Fruit fly (Drosophila melanogaster): ENCODE measurements around the gene CG5199.

Gene CG5199

dm6 chr3L:20452813-20453682 lies at the start of gene CG5199 (continued):
- peak; percentile 77 for TF ChIP-seq bcd (GFP tag; optimal IDR thresholded peaks at IDR 0.05)
- TF ChIP-seq Abd-B (GFP tag; optimal IDR thresholded peaks at IDR 0.05): peak; percentile 91
- TF ChIP-seq CHES-1-like (GFP tag; optimal IDR thresholded peaks at IDR 0.05): peak; percentile 28
- peak; percentile 48 for TF ChIP-seq odd (GFP tag; optimal IDR thresholded peaks at IDR 0.05)
- peak; percentile 23 for TF ChIP-seq Vsx1 (GFP tag; optimal IDR thresholded peaks at IDR 0.05)
- TF ChIP-seq Rfx (GFP tag; IDR thresholded peaks at IDR 0.05): peak; percentile 67
- peak; percentile 57 for TF ChIP-seq croc (GFP tag; conservative IDR thresholded peaks at IDR 0.05)
- TF ChIP-seq Sry-δ (GFP tag; optimal IDR thresholded peaks at IDR 0.05): peak; percentile 89
- peak; percentile 17 for TF ChIP-seq CG8281 (tag; optimal IDR thresholded peaks at IDR 0.05)
- TF ChIP-seq Gsc (GFP tag; IDR thresholded peaks at IDR 0.05): no peak
- TF ChIP-seq CG6854 (GFP tag; optimal IDR thresholded peaks at IDR 0.05): no peak
- TF ChIP-seq mld (GFP tag; IDR thresholded peaks at IDR 0.05; ENCODE audit: partially characterized antibody): no peak
- no peak; the same call in 1 of the 2 replicates for TF ChIP-seq crol (GFP tag; IDR thresholded peaks at IDR 0.05)
- no peak for TF ChIP-seq Optix (GFP tag; IDR thresholded peaks at IDR 0.05)
- TF ChIP-seq Ssrp (tag; optimal IDR thresholded peaks at IDR 0.05): peak; percentile 81
- TF ChIP-seq gfzf (GFP tag; optimal IDR thresholded peaks at IDR 0.05): peak; percentile 33
- TF ChIP-seq CG7372 (GFP tag; IDR thresholded peaks at IDR 0.05): peak; percentile 65
- peak; percentile 85 for TF ChIP-seq CoRest (tag; optimal IDR thresholded peaks at IDR 0.05)
- TF ChIP-seq grau (tag; optimal IDR thresholded peaks at IDR 0.05): peak; percentile 76
- no peak for TF ChIP-seq jigr1 (GFP tag; IDR thresholded peaks at IDR 0.05)
- peak; percentile 75 for TF ChIP-seq CG2678 (tag; optimal IDR thresholded peaks at IDR 0.05)
- TF ChIP-seq gem (tag; optimal IDR thresholded peaks at IDR 0.05): peak; percentile 91
- no peak for TF ChIP-seq CG10959 (GFP tag; IDR thresholded peaks at IDR 0.05)
- peak; percentile 5; the same call in 1 of the 2 replicates for TF ChIP-seq Ravus (GFP tag; IDR thresholded peaks at IDR 0.05)
- no peak for TF ChIP-seq toy (GFP tag; IDR thresholded peaks at IDR 0.05)
- TF ChIP-seq da (GFP tag; optimal IDR thresholded peaks at IDR 0.05): no peak
- peak; percentile 43 for TF ChIP-seq CG2875 (GFP tag; optimal IDR thresholded peaks at IDR 0.05)
- peak; percentile 56 for TF ChIP-seq CG1602 (GFP tag; optimal IDR thresholded peaks at IDR 0.05)
- peak; percentile 80 for TF ChIP-seq Ptx1 (GFP tag; IDR thresholded peaks at IDR 0.05)
- TF ChIP-seq CG17568 (GFP tag; optimal IDR thresholded peaks at IDR 0.05): no peak
- TF ChIP-seq CG17802 (tag; optimal IDR thresholded peaks at IDR 0.05): peak; percentile 1
- TF ChIP-seq wek (GFP tag; optimal IDR thresholded peaks at IDR 0.05): no peak
- TF ChIP-seq chif (GFP tag; optimal IDR thresholded peaks at IDR 0.05): peak in 1 of 2 experiments; percentile 29
- TF ChIP-seq gsb-n (tag; optimal IDR thresholded peaks at IDR 0.05): peak; percentile 70
- peak; percentile 27 for TF ChIP-seq cato (GFP tag; optimal IDR thresholded peaks at IDR 0.05; ENCODE audit: borderline replicate concordance)
- peak; percentile 49 for TF ChIP-seq pum (GFP tag; optimal IDR thresholded peaks at IDR 0.05)
- TF ChIP-seq ac (GFP tag; optimal IDR thresholded peaks at IDR 0.05): no peak
- TF ChIP-seq ase (GFP tag; IDR thresholded peaks at IDR 0.05): no peak
- peak; percentile 70 for TF ChIP-seq pnt (GFP tag; optimal IDR thresholded peaks at IDR 0.05)
- peak; percentile 44; the same call in 1 of the 2 replicates for TF ChIP-seq gsb (GFP tag; IDR thresholded peaks at IDR 0.05)
- TF ChIP-seq CG11723 (GFP tag; optimal IDR thresholded peaks at IDR 0.05): no peak
- peak; percentile 67 for TF ChIP-seq bbx (GFP tag; IDR thresholded peaks at IDR 0.05; ENCODE audit: partially characterized antibody)
- TF ChIP-seq CTCF (GFP tag; optimal IDR thresholded peaks at IDR 0.05): no peak
- peak; percentile 82 for TF ChIP-seq mam (GFP tag; optimal IDR thresholded peaks at IDR 0.05)
- TF ChIP-seq CG6689 (GFP tag; IDR thresholded peaks at IDR 0.05): peak; percentile 66
- TF ChIP-seq cad (GFP tag; optimal IDR thresholded peaks at IDR 0.05): no peak
- TF ChIP-seq CG15479 (GFP tag; optimal IDR thresholded peaks at IDR 0.05): peak; percentile 43
- no peak for TF ChIP-seq eyg (GFP tag; optimal IDR thresholded peaks at IDR 0.05)
- peak; percentile 57 for TF ChIP-seq CG34422 (GFP tag; IDR thresholded peaks at IDR 0.05)
- TF ChIP-seq CG12769 (tag; optimal IDR thresholded peaks at IDR 0.05): no peak
